Fruit fly (Drosophila melanogaster) whole organism: ENCODE data around the gene CG31886.

Source experiments
- CG8478 ChIP-seq: fragments of >200 bp; optimal IDR thresholded peaks from 2 replicates; lab custom pipeline; 2018; ENCODE audit warnings: inconsistent platforms
- Dll ChIP-seq: fragments of >200 bp; optimal IDR thresholded peaks from 2 replicates; lab custom pipeline; 2017
- EcR ChIP-seq, 2 experiments: fragments of >200 bp; optimal IDR thresholded peaks; 2 replicates each; lab custom pipeline; 2017; ENCODE audit warnings: missing biosample characterization in 2 of 2, missing genetic modification characterization in 2 of 2, missing genetic modification reagents in 2 of 2
- pan ChIP-seq: fragments of >200 bp; optimal IDR thresholded peaks from 2 replicates; lab custom pipeline; 2017
- psq ChIP-seq: fragments of >200 bp; optimal IDR thresholded peaks from 2 replicates; lab custom pipeline; 2017
- usp ChIP-seq: fragments of >200 bp; optimal IDR thresholded peaks from 2 replicates; lab custom pipeline; 2017; ENCODE audit warnings: missing biosample characterization, missing genetic modification characterization, mixed read lengths

The CG31886 gene

DNA sequence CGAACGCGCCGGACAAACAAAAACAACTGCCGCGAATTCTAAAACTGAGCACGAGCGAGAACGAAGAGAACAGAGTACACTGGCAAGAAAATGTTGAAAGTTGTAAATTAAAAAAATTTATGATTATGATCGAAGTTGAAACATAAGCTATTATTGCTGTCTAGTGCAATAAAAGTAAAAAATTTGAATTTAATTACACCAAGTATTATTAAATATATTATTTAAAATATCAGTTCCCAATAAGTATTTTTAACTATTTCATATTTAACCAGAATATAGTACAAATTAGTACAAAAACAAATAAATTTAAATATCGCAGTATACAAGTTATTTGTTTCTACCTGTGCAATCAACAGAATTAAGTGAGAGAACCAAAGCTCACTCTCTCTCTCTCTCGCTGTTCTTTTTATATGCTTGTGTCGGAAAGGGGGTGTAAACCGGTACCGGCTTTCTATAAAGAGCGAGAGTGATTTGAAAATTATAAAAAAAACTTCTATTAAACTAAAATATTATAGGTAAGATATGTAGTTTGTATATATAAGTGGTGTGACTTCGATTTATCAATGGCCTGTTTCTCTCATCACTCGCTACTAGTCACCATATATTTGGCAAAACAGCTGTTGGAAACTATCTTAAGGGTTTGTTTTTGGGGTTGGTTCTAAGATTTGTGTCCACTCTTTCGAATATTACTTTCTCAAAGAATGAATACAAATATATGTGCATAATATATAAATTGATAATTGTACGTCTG is 7.5 kb downstream of the CG31886 start, which contains the start of gene C1GalTA:
TSS of gene C1GalTA (minus strand) at position 33 of the 751 bp plus-strand sequence.
- TF ChIP-seq EcR (GFP tag; optimal IDR thresholded peaks at IDR 0.05; lab: Kevin White, UChicago) (no peak), CG8478 (no peak), Dll (lab: Kevin White, UChicago) (no peak), pan (no peak), psq (no peak), usp (GFP tag; lab: Kevin White, UChicago) (no peak)

DNA sequence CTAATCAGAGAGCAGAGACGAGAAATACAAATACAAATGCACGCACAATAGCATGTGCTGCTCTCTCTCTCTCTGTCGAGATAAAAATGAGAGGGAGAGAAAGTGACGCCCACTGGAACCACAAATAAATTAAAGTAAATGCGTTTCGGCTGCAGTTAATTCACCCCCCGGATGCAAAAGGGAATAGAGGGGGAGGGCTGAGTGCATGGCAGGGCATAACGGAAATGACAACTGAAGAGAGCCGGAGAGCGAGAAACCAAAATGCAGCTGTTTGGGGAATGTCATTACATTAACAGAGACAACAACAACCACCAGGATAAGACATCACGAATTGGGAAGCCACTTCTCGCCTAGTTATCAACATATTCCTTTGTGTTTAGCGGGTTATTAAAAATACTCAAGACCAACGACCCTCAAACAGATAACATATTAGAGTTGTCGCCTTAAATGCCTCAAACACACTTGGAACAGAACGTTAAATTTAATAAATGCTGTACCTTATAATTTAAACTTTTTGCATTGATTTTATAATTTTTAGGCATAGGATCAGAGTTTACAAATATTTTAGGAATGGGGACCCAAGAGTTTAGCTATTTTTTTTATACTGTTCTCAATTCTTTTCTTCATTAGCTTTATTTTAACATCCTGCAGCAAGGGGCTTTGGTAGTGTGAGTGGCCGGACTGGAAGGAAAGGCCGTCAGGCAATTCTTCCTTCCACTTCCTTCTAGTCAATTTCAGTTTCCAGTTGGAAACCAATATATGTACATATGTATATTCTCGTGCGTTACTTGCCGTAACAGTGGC is 8.7 kb downstream of the CG31886 start:
- TF ChIP-seq usp (GFP tag; lab: Kevin White, UChicago) = no peak
- no peak for TF ChIP-seq EcR (GFP tag; optimal IDR thresholded peaks at IDR 0.05; lab: Kevin White, UChicago)
- TF ChIP-seq CG8478 = no peak
- no peak for TF ChIP-seq pan
- no peak for TF ChIP-seq Dll (lab: Kevin White, UChicago)

DNA sequence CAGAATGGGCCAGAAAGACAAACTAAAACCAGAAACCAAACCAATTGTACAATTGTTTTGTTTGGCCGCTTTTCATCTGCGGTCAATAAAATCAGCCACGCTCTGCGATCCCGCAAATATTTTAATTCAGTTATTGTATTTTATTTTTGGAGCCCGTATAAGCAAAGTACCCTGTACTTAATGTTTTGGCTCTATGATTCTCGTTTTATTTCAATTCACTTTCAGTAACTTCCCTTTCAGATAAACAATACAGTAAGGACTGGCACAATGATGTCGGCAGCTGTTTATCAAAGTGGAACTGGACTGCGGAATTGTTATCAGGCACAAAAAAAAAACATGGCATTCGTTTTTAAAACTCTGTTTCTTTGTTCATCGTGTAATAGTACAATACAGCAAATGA is 10.2 kb downstream of the CG31886 start:
- no peak for TF ChIP-seq Dll (lab: Kevin White, UChicago)

DNA sequence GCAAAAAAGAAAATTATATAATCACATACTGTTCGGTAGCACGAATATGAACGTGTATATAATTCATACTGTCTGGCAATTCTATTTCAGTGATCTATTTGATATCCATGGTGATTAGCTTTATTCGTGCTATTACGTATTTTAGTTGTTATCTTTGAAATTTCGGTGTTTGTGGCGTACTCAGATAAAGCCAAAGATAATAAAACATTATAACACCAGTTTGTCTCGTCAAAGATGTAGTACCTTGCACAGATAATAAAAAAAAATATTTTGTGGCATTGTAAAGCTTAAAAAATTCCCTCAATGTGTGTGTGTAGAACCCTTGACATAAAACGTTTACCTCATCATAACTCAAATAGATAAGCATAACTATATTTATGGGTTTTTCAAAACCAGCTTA is 10.9 kb downstream of the CG31886 start:
- TF ChIP-seq pan = no peak
- no peak for TF ChIP-seq psq
- no peak for TF ChIP-seq usp (GFP tag; lab: Kevin White, UChicago)
- no peak for TF ChIP-seq EcR (GFP tag; optimal IDR thresholded peaks at IDR 0.05; lab: Kevin White, UChicago)

DNA sequence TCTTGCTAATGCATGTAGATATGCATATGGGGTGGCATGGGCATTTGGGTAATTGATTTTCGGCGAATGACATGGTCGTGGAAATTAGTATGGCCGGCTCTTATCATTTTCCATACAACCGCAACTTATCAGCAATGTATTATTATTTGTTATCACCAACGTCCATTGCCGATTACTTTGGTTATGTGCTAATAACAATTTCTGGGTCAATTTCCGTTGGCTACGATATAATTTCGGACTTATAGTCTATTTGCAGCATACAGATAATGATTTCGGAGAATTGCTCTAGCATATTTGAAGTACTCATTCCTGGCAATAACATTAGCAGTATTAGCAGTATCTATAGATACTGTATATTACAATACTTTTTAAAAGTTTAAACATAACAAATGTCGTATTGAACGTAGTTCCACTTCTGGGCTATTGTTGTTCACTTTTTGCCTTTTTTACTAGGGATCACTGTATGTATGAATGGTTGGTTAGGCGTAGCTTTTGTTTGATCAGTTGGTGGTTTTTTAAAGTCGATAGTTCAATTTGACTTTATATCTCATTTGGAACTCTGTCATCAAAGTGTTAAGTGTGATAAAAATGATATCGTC is 12.0 kb downstream of the CG31886 start, which contains the start of gene CG46397:
TSS of gene CG46397 (plus strand) at position 549 of the 599 bp plus-strand sequence.
- TF ChIP-seq usp (GFP tag; lab: Kevin White, UChicago) = no peak
- TF ChIP-seq CG8478 = no peak
- no peak for TF ChIP-seq pan
- no peak for TF ChIP-seq Dll (lab: Kevin White, UChicago)
- TF ChIP-seq psq = no peak
- TF ChIP-seq EcR (GFP tag; optimal IDR thresholded peaks at IDR 0.05; lab: Kevin White, UChicago) = no peak

DNA sequence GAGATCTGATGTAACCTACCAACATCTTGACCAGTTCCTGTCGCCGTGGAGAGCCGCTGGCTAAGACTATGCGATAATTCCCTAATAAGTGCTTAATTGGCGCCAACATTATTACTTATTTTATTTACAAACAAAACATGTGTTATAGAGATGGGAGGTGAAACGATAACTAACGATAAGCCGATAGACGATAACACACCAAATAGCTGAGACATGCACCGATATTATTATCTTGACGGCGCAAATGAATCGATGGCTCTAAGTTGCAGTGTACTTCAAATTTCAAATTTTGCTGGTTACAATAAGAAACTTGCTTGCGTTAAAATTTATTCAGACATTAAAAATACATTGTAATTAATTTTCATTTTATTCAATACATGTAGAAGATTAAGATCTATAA is 15.7 kb downstream of the CG31886 start, which contains the start of gene CG9515:
TSS of gene CG9515 (minus strand) at position 148 of the 400 bp plus-strand sequence.
- no peak for TF ChIP-seq psq
- TF ChIP-seq pan = no peak
- TF ChIP-seq CG8478 = no peak
- TF ChIP-seq EcR (GFP tag; optimal IDR thresholded peaks at IDR 0.05; lab: Kevin White, UChicago) = no peak
- TF ChIP-seq Dll (lab: Kevin White, UChicago) = no peak
- TF ChIP-seq usp (GFP tag; lab: Kevin White, UChicago) = no peak

DNA sequence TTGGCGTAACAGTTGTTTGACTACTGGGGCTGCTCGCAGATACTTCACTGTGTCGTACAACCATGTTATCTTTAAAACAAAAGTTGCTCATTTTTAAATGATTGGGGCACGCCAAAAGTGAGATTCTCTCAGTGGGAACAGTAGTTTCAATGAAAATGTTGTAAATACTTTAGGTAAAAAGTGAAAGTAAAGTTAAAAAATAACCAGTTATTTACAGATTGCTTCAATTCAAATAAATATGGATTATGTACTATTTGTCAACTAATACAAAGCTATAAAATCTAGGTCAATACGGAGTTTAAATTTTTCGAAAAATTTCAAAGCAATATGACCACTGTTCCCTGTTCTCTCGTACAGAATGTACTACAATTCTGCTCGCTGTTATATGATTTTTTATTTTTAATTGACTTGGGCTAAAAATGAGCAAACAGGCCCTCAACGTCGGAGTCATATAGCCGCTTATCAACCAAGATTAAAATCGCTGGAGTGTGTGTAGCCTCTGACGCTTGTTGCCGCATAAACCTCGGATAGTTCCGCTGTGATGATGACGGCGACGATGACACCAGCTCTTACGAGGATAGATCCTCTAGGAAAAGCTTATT is 17.0 kb downstream of the CG31886 start, which contains the start of gene Argl:
TSS of gene Argl (minus strand) at position 370 of the 602 bp plus-strand sequence.
- TF ChIP-seq pan (no peak), CG8478 (no peak), usp (GFP tag; lab: Kevin White, UChicago) (no peak), Dll (lab: Kevin White, UChicago) (no peak), EcR (GFP tag; optimal IDR thresholded peaks at IDR 0.05; lab: Kevin White, UChicago) (no peak), psq (no peak)

DNA sequence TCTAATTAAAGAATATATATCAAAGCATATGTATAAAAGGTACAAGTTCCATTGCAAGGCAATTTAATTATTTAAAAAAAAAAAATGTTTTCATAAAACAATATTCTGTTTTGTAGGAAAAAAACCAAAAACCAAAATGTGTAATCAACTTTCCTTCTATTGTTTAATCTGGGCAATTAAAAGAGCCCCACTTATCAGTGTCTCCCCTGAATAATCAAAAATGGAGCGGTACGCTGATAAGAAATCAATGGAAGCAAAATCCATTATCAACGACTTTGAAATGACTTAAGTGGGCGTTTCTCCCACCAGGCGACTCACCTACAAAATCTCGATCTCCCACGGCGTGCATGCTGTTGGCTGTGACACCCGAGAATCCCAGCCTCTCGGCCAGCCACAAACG is 18.2 kb downstream of the CG31886 start:
- TF ChIP-seq pan (no peak), CG8478 (no peak), Dll (lab: Kevin White, UChicago) (no peak), usp (GFP tag; lab: Kevin White, UChicago) (no peak), psq (no peak), EcR (GFP tag; optimal IDR thresholded peaks at IDR 0.05; lab: Kevin White, UChicago) (no peak)

DNA sequence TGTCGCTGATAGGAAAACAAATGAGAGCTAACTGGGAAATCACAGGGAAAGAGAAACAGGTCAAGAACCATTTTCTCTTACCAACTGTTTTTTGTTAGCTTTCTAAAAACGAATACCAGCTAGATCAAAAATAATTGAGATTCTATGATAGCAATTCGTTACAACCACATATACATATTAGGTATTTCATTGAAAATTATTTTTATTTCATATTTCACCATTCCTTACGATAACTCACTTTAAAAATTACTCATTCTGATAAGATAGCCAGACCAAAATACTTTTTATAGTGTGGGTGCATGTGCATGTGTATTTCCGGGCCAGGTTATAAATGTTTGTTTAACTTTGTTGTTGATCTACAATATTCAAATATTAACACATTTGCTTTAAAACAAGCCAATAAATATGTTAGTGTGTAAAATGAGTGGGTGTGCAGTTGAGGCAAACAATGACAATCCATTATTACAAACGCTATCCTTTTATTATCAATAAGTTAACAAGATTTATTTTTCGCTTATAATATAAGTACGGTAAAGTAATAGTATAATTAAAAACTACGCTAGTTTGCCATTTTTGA is 20.9 kb downstream of the CG31886 start:
- TF ChIP-seq pan (no peak), psq (no peak), Dll (lab: Kevin White, UChicago) (no peak), usp (GFP tag; lab: Kevin White, UChicago) (no peak), EcR (GFP tag; optimal IDR thresholded peaks at IDR 0.05; lab: Kevin White, UChicago) (no peak), CG8478 (no peak)

DNA sequence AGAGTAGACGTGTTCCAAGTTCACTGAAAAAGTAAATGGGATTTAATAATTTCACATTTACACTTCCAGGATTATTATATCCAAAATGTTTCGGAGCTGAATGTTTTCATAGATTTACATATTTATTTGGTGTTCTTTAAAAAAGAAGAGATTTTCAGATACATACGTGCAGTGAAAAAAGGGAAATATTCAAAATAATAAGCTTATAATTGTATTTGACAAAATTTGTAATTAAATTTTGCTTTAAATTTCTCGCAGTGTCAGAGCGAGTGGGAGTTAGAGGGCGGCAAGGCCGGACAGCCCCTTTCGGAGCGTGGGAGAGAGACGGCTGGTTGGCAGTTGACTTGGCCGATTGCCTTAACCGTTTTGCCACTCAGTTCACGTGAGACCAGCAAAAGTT is 21.8 kb downstream of the CG31886 start, which contains the start of gene Tsp29Fb:
TSS of gene Tsp29Fb (plus strand) at position 388 of the 400 bp plus-strand sequence.
- TF ChIP-seq Dll (lab: Kevin White, UChicago) (no peak), CG8478 (no peak), pan (no peak), EcR (GFP tag; optimal IDR thresholded peaks at IDR 0.05; lab: Kevin White, UChicago) (no peak), usp (GFP tag; lab: Kevin White, UChicago) (no peak), psq (no peak)

DNA sequence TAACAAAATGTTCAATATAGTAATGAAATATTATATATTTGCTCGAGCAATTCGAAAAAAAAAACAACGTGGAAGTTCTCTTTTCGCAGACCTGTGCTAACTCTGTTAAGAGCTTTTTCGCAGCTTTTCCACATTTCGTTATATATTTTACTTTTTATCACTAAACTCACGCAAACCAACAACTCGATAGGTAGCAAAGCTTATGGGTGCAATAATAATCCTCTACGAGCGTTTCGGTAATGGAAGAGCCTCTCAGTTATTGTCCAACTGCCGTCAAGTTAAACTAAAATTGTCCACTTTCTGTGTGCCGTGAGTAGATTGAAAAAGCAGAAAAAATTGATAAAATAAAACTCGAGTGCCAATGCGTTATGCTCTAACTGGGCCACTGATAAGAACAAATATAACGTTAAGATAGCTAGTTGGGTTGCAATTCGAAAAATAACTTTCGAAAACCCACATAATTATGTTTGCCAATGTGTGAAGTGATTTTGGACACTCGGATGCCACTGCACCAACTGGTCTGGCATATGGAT is 25.1 kb downstream of the CG31886 start, which contains the start of gene Tsp29Fa:
TSS of gene Tsp29Fa (plus strand) at position 253 of the 533 bp plus-strand sequence.
- no peak for TF ChIP-seq Dll (lab: Kevin White, UChicago)
- TF ChIP-seq CG8478 = no peak
- no peak for TF ChIP-seq pan
- TF ChIP-seq psq = no peak
- no peak for TF ChIP-seq EcR (GFP tag; optimal IDR thresholded peaks at IDR 0.05; lab: Kevin White, UChicago)
- TF ChIP-seq usp (GFP tag; lab: Kevin White, UChicago) = no peak
